Worm (Caenorhabditis elegans) whole organism, young adult: ENCODE data around the gene C24A3.2.

ENCODE experiments used
- B0035.1 ChIP-seq: sonication (generic microtip); optimal IDR thresholded peaks from 2 replicates; lab custom pipeline; 2016; ENCODE audit warnings: missing genetic modification characterization, mild to moderate bottlenecking, missing compliant biosample characterization, missing genotype, missing genetic modification reagents
- F37B4.10 ChIP-seq: fragments of 200-800 bp; sonication (Bioruptor generic); IDR thresholded peaks from 2 replicates; pipeline ENCODE4 v1.3.6; 2022; ENCODE audit warnings: missing genetic modification characterization, missing compliant biosample characterization
- F39B2.1 ChIP-seq: fragments of 200-800 bp; sonication (Bioruptor generic); IDR thresholded peaks from 2 replicates; pipeline ENCODE4 v1.3.6; 2022; ENCODE audit warnings: missing genetic modification reagents, missing genetic modification characterization, missing compliant biosample characterization
- F52B5.7 ChIP-seq: sonication (generic microtip); optimal IDR thresholded peaks from 2 replicates; lab custom pipeline; 2016; ENCODE audit warnings: mild to moderate bottlenecking, missing genetic modification characterization, missing compliant biosample characterization
- K12H6.12 ChIP-seq: fragments of 200-800 bp; sonication (Bioruptor generic); optimal IDR thresholded peaks from 2 replicates; lab custom pipeline; 2018; ENCODE audit warnings: mild to moderate bottlenecking, missing genetic modification characterization, missing compliant biosample characterization
- akir-1 ChIP-seq: fragments of 200-800 bp; sonication (Bioruptor generic); optimal IDR thresholded peaks from 2 replicates; lab custom pipeline; 2018; ENCODE audit warnings: mild to moderate bottlenecking, missing genetic modification characterization, moderate library complexity, missing compliant biosample characterization
- aptf-3 ChIP-seq: fragments of 200-800 bp; sonication (Bioruptor generic); IDR thresholded peaks from 2 replicates; pipeline ENCODE4 v1.3.6; 2022; ENCODE audit warnings: missing genetic modification characterization, missing compliant biosample characterization
- atf-7 ChIP-seq: sonication (generic microtip); optimal IDR thresholded peaks from 2 replicates; lab custom pipeline; 2017; ENCODE audit warnings: mild to moderate bottlenecking, missing genetic modification characterization, missing compliant biosample characterization
- attf-3 ChIP-seq: fragments of 200-800 bp; sonication (Bioruptor generic); conservative IDR thresholded peaks from 2 replicates; pipeline ENCODE4 v1.3.6; 2022; ENCODE audit warnings: missing genetic modification reagents, missing genetic modification characterization, missing compliant biosample characterization
- attf-5 ChIP-seq: fragments of 200-800 bp; sonication (Bioruptor generic); optimal IDR thresholded peaks from 2 replicates; lab custom pipeline; 2018; ENCODE audit warnings: mild to moderate bottlenecking, missing genetic modification characterization, missing compliant biosample characterization
- attf-6 ChIP-seq: fragments of 200-800 bp; sonication (Bioruptor generic); IDR thresholded peaks from 2 replicates; pipeline ENCODE4 v1.3.6; 2022; ENCODE audit warnings: missing genetic modification reagents, missing genetic modification characterization, missing compliant biosample characterization
- ccch-3 ChIP-seq: fragments of 200-800 bp; sonication (Bioruptor generic); optimal IDR thresholded peaks from 2 replicates; lab custom pipeline; 2018; ENCODE audit warnings: mild to moderate bottlenecking, missing genetic modification characterization, missing compliant biosample characterization
- cebp-2 ChIP-seq: fragments of 200-800 bp; sonication (Bioruptor generic); IDR thresholded peaks from 2 replicates; pipeline ENCODE4 v1.3.6; 2022; ENCODE audit warnings: missing genetic modification characterization, missing compliant biosample characterization
- chd-7 ChIP-seq: sonication (generic microtip); optimal IDR thresholded peaks from 2 replicates; lab custom pipeline; 2016; ENCODE audit warnings: mild to moderate bottlenecking, missing genetic modification characterization, moderate library complexity, missing compliant biosample characterization
- die-1 ChIP-seq: sonication (generic microtip); optimal IDR thresholded peaks from 2 replicates; lab custom pipeline; 2016; ENCODE audit warnings: missing genotype, mild to moderate bottlenecking, missing genetic modification characterization, missing compliant biosample characterization
- efl-1 ChIP-seq: fragments of 150-350 bp; optimal IDR thresholded peaks from 2 replicates; lab custom pipeline; 2014; ENCODE audit warnings: missing biosample characterization, missing genetic modification reagents, missing genetic modification characterization
- egl-44 ChIP-seq: fragments of 200-800 bp; sonication (Bioruptor generic); IDR thresholded peaks from 2 replicates; pipeline ENCODE4 v1.3.6; 2022; ENCODE audit warnings: missing genetic modification reagents, missing genetic modification characterization, missing compliant biosample characterization
- egrh-3 ChIP-seq: fragments of 200-800 bp; sonication (Bioruptor generic); IDR thresholded peaks from 2 replicates; pipeline ENCODE4 v1.3.6; 2022; ENCODE audit warnings: missing genetic modification reagents, missing genetic modification characterization, missing compliant biosample characterization
- ekl-4 ChIP-seq: fragments of 200-800 bp; sonication (Bioruptor generic); IDR thresholded peaks from 2 replicates; pipeline ENCODE4 v1.3.6; 2022; ENCODE audit warnings: missing genetic modification reagents, missing genetic modification characterization, missing compliant biosample characterization
- ets-4 ChIP-seq: fragments of 200-800 bp; sonication (Bioruptor generic); optimal IDR thresholded peaks from 2 replicates; lab custom pipeline; 2018; ENCODE audit warnings: mild to moderate bottlenecking, missing genetic modification characterization, missing compliant biosample characterization
- fkh-3 ChIP-seq: sonication (generic microtip); optimal IDR thresholded peaks from 2 replicates; lab custom pipeline; 2016; ENCODE audit warnings: mild to moderate bottlenecking, missing genetic modification characterization, missing compliant biosample characterization
- hlh-12 ChIP-seq: sonication (generic microtip); optimal IDR thresholded peaks from 2 replicates; lab custom pipeline; 2016; ENCODE audit warnings: missing genetic modification characterization, missing compliant biosample characterization
- hsf-1 ChIP-seq: fragments of 200-800 bp; sonication (Bioruptor generic); IDR thresholded peaks from 2 replicates; pipeline ENCODE4 v1.3.6; 2022; ENCODE audit warnings: missing genetic modification reagents, missing genetic modification characterization, missing compliant biosample characterization
- let-526 ChIP-seq: fragments of 200-800 bp; sonication (Bioruptor generic); IDR thresholded peaks from 2 replicates; pipeline ENCODE4 v1.3.6; 2022; ENCODE audit warnings: missing genetic modification reagents, missing genetic modification characterization, missing compliant biosample characterization
- lin-35 ChIP-seq, 3 experiments: fragments of 150-350 bp in 2 of 3; sonication (generic microtip) in 1 of 3; optimal IDR thresholded peaks; 2 replicates each; lab custom pipeline; 2014 to 2018; ENCODE audit warnings: missing biosample characterization in 3 of 3, missing genetic modification characterization in 3 of 3, missing genetic modification reagents in 3 of 3
- lin-54 ChIP-seq: fragments of 200-800 bp; sonication (Bioruptor generic); optimal IDR thresholded peaks from 2 replicates; lab custom pipeline; 2018; ENCODE audit warnings: mild to moderate bottlenecking, missing genetic modification characterization, missing compliant biosample characterization
- madf-3 ChIP-seq: fragments of 200-800 bp; sonication (Bioruptor generic); IDR thresholded peaks from 2 replicates; pipeline ENCODE4 v1.3.6; 2022; ENCODE audit warnings: missing genetic modification reagents, missing genetic modification characterization, missing compliant biosample characterization
- nhr-179 ChIP-seq: sonication (generic microtip); optimal IDR thresholded peaks from 2 replicates; lab custom pipeline; 2016; ENCODE audit warnings: mild to moderate bottlenecking, missing genetic modification characterization, missing compliant biosample characterization
- nhr-27 ChIP-seq: fragments of 200-800 bp; sonication (Bioruptor generic); optimal IDR thresholded peaks from 2 replicates; lab custom pipeline; 2018; ENCODE audit warnings: mild to moderate bottlenecking, missing genetic modification characterization, moderate library complexity, missing compliant biosample characterization
- nhr-80 ChIP-seq: sonication (generic microtip); optimal IDR thresholded peaks from 2 replicates; lab custom pipeline; 2016; ENCODE audit warnings: missing genetic modification characterization, missing compliant biosample characterization
- pbrm-1 ChIP-seq: fragments of 200-800 bp; sonication (Bioruptor generic); IDR thresholded peaks from 2 replicates; pipeline ENCODE4 v1.3.6; 2022; ENCODE audit warnings: missing genetic modification reagents, missing genetic modification characterization, missing compliant biosample characterization
- pha-4 ChIP-seq: fragments of 150-350 bp; sonication (generic microtip); optimal IDR thresholded peaks from 2 replicates; lab custom pipeline; 2014; ENCODE audit warnings: missing biosample characterization, missing genetic modification reagents, missing genetic modification characterization
- rcor-1 ChIP-seq: fragments of 200-800 bp; sonication (Bioruptor generic); IDR thresholded peaks from 2 replicates; pipeline ENCODE4 v1.3.6; 2022; ENCODE audit warnings: missing genetic modification reagents, missing genetic modification characterization, missing compliant biosample characterization
- rpc-1 ChIP-seq, 2 experiments: fragments of 150-350 bp in 1 of 2; sonication (generic microtip) in 1 of 2; optimal IDR thresholded peaks; 2 replicates each; lab custom pipeline; 2014 to 2018; ENCODE audit warnings: missing biosample characterization in 1 of 2, missing genetic modification characterization in 1 of 2, missing genetic modification reagents in 1 of 2, missing genotype in 1 of 2
- sptf-2 ChIP-seq: fragments of 200-800 bp; sonication (Bioruptor generic); optimal IDR thresholded peaks from 2 replicates; lab custom pipeline; 2018; ENCODE audit warnings: mild to moderate bottlenecking, missing genetic modification characterization, missing compliant biosample characterization
- tbp1 ChIP-seq: fragments of 200-800 bp; sonication (Bioruptor generic); optimal IDR thresholded peaks from 2 replicates; lab custom pipeline; 2018; ENCODE audit warnings: mild to moderate bottlenecking, missing genetic modification characterization, missing compliant biosample characterization
- tlf-1 ChIP-seq: fragments of 200-800 bp; sonication (Bioruptor generic); optimal IDR thresholded peaks from 2 replicates; lab custom pipeline; 2018; ENCODE audit warnings: mild to moderate bottlenecking, missing genetic modification characterization, missing compliant biosample characterization
- zfh-2 ChIP-seq: fragments of 200-800 bp; sonication (Bioruptor generic); conservative IDR thresholded peaks from 2 replicates; pipeline ENCODE4 v1.3.6; 2022; ENCODE audit warnings: missing genetic modification reagents, missing genetic modification characterization, missing compliant biosample characterization
- ztf-22 ChIP-seq: fragments of 200-800 bp; sonication (Bioruptor generic); optimal IDR thresholded peaks from 2 replicates; lab custom pipeline; 2018; ENCODE audit warnings: mild to moderate bottlenecking, missing genetic modification characterization, moderate library complexity, missing compliant biosample characterization
- ztf-28 ChIP-seq: fragments of 200-800 bp; sonication (Bioruptor generic); IDR thresholded peaks from 2 replicates; pipeline ENCODE4 v1.3.6; 2022; ENCODE audit warnings: missing genetic modification reagents, missing genetic modification characterization, missing compliant biosample characterization
- ztf-6 ChIP-seq: fragments of 200-800 bp; sonication (Bioruptor generic); IDR thresholded peaks from 2 replicates; pipeline ENCODE4 v1.3.6; 2022; ENCODE audit warnings: missing genetic modification reagents, missing genetic modification characterization, missing compliant biosample characterization

Gene C24A3.2

ce11 chrX:9014451-9014850 lies 17.2 kb downstream of the C24A3.2 start:
- TF ChIP-seq ztf-6 (GFP tag; lab: Robert Waterston, UW) (no peak), aptf-3 (no peak), ztf-22 (GFP tag; lab: Kevin White, UChicago) (no peak), lin-35 (GFP tag; optimal IDR thresholded peaks at IDR 0.05; lab: Kevin White, UChicago) (no peak), let-526 (GFP tag; lab: Robert Waterston, UW) (no peak), attf-3 (GFP tag; lab: Robert Waterston, UW) (no peak), zfh-2 (GFP tag; lab: Robert Waterston, UW) (no peak), ccch-3 (GFP tag; lab: Kevin White, UChicago) (no peak)

ce11 chrX:9015420-9015819 lies 18.1 kb downstream of the C24A3.2 start, which contains the start of gene T25B6.4:
Gene T25B6.4 (plus strand): TSS chrX:9015720.
- no peak for TF ChIP-seq egl-44 (GFP tag; lab: Robert Waterston, UW)
- TF ChIP-seq atf-7 (tag; lab: Kevin White, UChicago), result no peak
- no peak for TF ChIP-seq F39B2.1 (GFP tag; lab: Robert Waterston, UW)
- no peak for TF ChIP-seq rpc-1 (optimal IDR thresholded peaks at IDR 0.05; lab: Kevin White, UChicago)
- TF ChIP-seq rpc-1 (tag; optimal IDR thresholded peaks at IDR 0.05; lab: Kevin White, UChicago), result no peak
- no peak for TF ChIP-seq F52B5.7
- no peak for TF ChIP-seq hsf-1
- no peak for TF ChIP-seq tlf-1 (GFP tag; lab: Kevin White, UChicago)
- no peak for TF ChIP-seq cebp-2
- TF ChIP-seq tbp1, result no peak
- no peak for TF ChIP-seq let-526 (GFP tag; lab: Robert Waterston, UW)
- no peak for TF ChIP-seq K12H6.12 (tag; lab: Kevin White, UChicago)

- TF ChIP-seq die-1 (no peak), egrh-3 (GFP tag; lab: Robert Waterston, UW) (no peak), attf-5 (no peak), rcor-1 (GFP tag; lab: Robert Waterston, UW) (no peak)
Measured at ce11 chrX:9021645-9022044, 24.3 kb downstream of the C24A3.2 start, which contains the start of gene T25B6.5. Gene T25B6.5 (minus strand): TSS chrX:9021745.

ce11 chrX:9022779-9023178 lies 25.5 kb downstream of the C24A3.2 start, which contains the start of gene T25B6.6:
Gene T25B6.6 (minus strand): TSS chrX:9022879.
- TF ChIP-seq lin-54 (no peak), ztf-28 (GFP tag; lab: Robert Waterston, UW) (no peak), madf-3 (GFP tag; lab: Robert Waterston, UW) (no peak), egrh-3 (GFP tag; lab: Robert Waterston, UW) (no peak), nhr-179 (tag; lab: Kevin White, UChicago) (no peak), tbp1 (no peak), nhr-80 (tag; lab: Kevin White, UChicago) (no peak), hsf-1 (no peak), rcor-1 (GFP tag; lab: Robert Waterston, UW) (no peak)
- TF ChIP-seq, all 124 proteins: peak for 0

ce11 chrX:9023816-9024215 lies 26.5 kb downstream of the C24A3.2 start:
- TF ChIP-seq lin-35 (GFP tag; optimal IDR thresholded peaks at IDR 0.05; lab: Kevin White, UChicago) (no peak), nhr-27 (tag; lab: Kevin White, UChicago) (no peak)

ce11 chrX:9024270-9024669 lies 27.0 kb downstream of the C24A3.2 start:
- TF ChIP-seq fkh-3 (tag; lab: Kevin White, UChicago) (no peak), F37B4.10 (GFP tag; lab: Robert Waterston, UW) (no peak), sptf-2 (GFP tag; lab: Kevin White, UChicago) (peak; percentile 76), cebp-2 (peak; percentile 93), akir-1 (no peak), efl-1 (GFP tag; lab: Kevin White, UChicago) (peak; percentile 11), pbrm-1 (peak; percentile 78; the same call in 1 of the 2 replicates), pha-4 (no peak), hlh-12 (peak; percentile 70), chd-7 (tag; lab: Kevin White, UChicago) (no peak), ets-4 (GFP tag; lab: Kevin White, UChicago) (no peak), ekl-4 (peak; percentile 76; the same call in 1 of the 2 replicates), B0035.1 (peak; percentile 77), attf-6 (GFP tag; lab: Robert Waterston, UW) (no peak)
